Worm (Caenorhabditis elegans) whole organism, L3 larva: ENCODE measurements around the gene Y50D4C.12.

Experiments
- ceh-16 ChIP-seq: sonication (generic microtip); optimal IDR thresholded peaks from 2 replicates; lab custom pipeline; 2017; ENCODE audit warnings: missing biosample characterization, missing genetic modification characterization
- ceh-82 ChIP-seq: fragments of 150-350 bp; optimal IDR thresholded peaks from 2 replicates; lab custom pipeline; 2014; ENCODE audit warnings: missing biosample characterization, missing genetic modification characterization
- daf-12 ChIP-seq: fragments of 150-350 bp; optimal IDR thresholded peaks from 2 replicates; lab custom pipeline; 2014; ENCODE audit warnings: missing biosample characterization, missing genetic modification reagents, missing genetic modification characterization
- egl-27 ChIP-seq: sonication (generic microtip); optimal IDR thresholded peaks from 4 replicates; lab custom pipeline; 2017; ENCODE audit warnings: missing biosample characterization, missing genetic modification reagents, missing genetic modification characterization
- elt-3 ChIP-seq, 3 experiments: fragments of 150-350 bp in 1 of 3; sonication (generic microtip) in 2 of 3; optimal IDR thresholded peaks; 2 replicates in 2 of 3; 4 replicates in 1 of 3; lab custom pipeline; 2014 to 2017; ENCODE audit warnings: missing biosample characterization in 3 of 3, missing genetic modification characterization in 3 of 3
- lsy-12 ChIP-seq: sonication (generic microtip); optimal IDR thresholded peaks from 2 replicates; lab custom pipeline; 2016; ENCODE audit warnings: mild to moderate bottlenecking, missing genetic modification characterization, missing compliant biosample characterization
- nhr-12 ChIP-seq: fragments of 150-350 bp; optimal IDR thresholded peaks from 2 replicates; lab custom pipeline; 2014; ENCODE audit warnings: missing biosample characterization, missing genetic modification characterization
- nhr-28 ChIP-seq: fragments of 150-350 bp; optimal IDR thresholded peaks from 2 replicates; lab custom pipeline; 2014; ENCODE audit warnings: missing biosample characterization, missing genetic modification characterization
- nhr-76 ChIP-seq: fragments of 150-350 bp; sonication (generic microtip); optimal IDR thresholded peaks from 5 replicates; lab custom pipeline; 2014; ENCODE audit warnings: missing biosample characterization, missing genetic modification characterization
- nhr-77 ChIP-seq: fragments of 150-350 bp; optimal IDR thresholded peaks from 2 replicates; lab custom pipeline; 2014; ENCODE audit warnings: missing biosample characterization, missing genetic modification characterization
- pha-4 ChIP-seq: fragments of 150-350 bp; optimal IDR thresholded peaks from 2 replicates; lab custom pipeline; 2014; ENCODE audit warnings: missing biosample characterization, missing genetic modification reagents, missing genetic modification characterization
- sea-2 ChIP-seq: fragments of 150-350 bp; sonication (generic microtip); optimal IDR thresholded peaks from 4 replicates; lab custom pipeline; 2014; ENCODE audit warnings: missing biosample characterization, missing genetic modification reagents, missing genetic modification characterization
- skn-1 ChIP-seq: fragments of 150-350 bp; optimal IDR thresholded peaks from 2 replicates; lab custom pipeline; 2014; ENCODE audit warnings: missing biosample characterization, missing genetic modification characterization
- tbx-2 ChIP-seq: sonication (generic microtip); optimal IDR thresholded peaks from 2 replicates; lab custom pipeline; 2016; ENCODE audit warnings: mild to moderate bottlenecking, missing genetic modification characterization, missing compliant biosample characterization

ce11 chrV:939341-939740, 43.0 kb upstream of the Y50D4C.12 start:
- TF ChIP-seq tbx-2 (tag; lab: Kevin White, UChicago): no peak
- no peak for TF ChIP-seq nhr-76 (tag; lab: Kevin White, UChicago)
- no peak for TF ChIP-seq lsy-12 (tag; lab: Kevin White, UChicago)
- no peak for TF ChIP-seq elt-3 (tag; optimal IDR thresholded peaks at IDR 0.05; lab: Kevin White, UChicago)
- TF ChIP-seq nhr-12 (tag; lab: Kevin White, UChicago): no peak
- no peak for TF ChIP-seq sea-2
- no peak for TF ChIP-seq skn-1 (tag; lab: Kevin White, UChicago)
- TF ChIP-seq egl-27: no peak
- no peak for TF ChIP-seq ceh-16
- TF ChIP-seq daf-12 (tag; lab: Kevin White, UChicago): no peak
- no peak for TF ChIP-seq pha-4 (tag; lab: Kevin White, UChicago)
- no peak for TF ChIP-seq nhr-28
- TF ChIP-seq nhr-77 (tag; lab: Kevin White, UChicago): no peak
- no peak for TF ChIP-seq ceh-82 (tag; lab: Kevin White, UChicago)
